Worm (Caenorhabditis elegans): ENCODE data around the gene Y5H2B.3.

DNA sequence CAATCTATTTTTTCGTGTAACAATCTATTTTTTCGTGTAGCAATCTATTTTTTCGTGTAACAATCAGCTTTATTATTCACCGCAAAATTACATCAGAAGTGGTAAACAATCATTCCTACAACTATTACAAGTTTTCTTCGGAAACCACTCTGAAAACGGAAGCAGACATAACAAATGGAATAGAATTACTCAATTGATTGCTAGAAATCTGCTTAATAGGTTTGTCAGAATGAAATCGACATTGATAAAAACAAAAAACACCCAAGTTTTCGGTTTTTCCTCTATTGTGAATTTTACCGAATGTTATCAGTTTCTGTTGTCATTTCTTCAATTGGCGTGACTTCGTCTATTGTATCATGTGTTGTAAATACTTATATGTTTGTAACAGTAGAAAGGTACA lies 41.3 kb upstream of the Y5H2B.3 start, which contains the start of gene srbc-20:
- TF ChIP-seq ama-1 (optimal IDR thresholded peaks at IDR 0.05) (no peak), ceh-13 (GFP tag; optimal IDR thresholded peaks at IDR 0.05) (no peak), flt-1 (GFP tag; IDR thresholded peaks at IDR 0.05) (no peak), aly-1 (tag; optimal IDR thresholded peaks at IDR 0.05) (no peak), B0310.2 (tag; optimal IDR thresholded peaks at IDR 0.05) (no peak), ceh-36 (tag; optimal IDR thresholded peaks at IDR 0.05) (no peak), hmg-4 (GFP tag; optimal IDR thresholded peaks at IDR 0.05) (no peak), F13C5.2 (tag; optimal IDR thresholded peaks at IDR 0.05) (no peak)

Measured in whole organism, early embryonic.